Fruit fly (Drosophila melanogaster): ENCODE measurements around the gene Ugt37E1.

The Ugt37E1 gene

DNA sequence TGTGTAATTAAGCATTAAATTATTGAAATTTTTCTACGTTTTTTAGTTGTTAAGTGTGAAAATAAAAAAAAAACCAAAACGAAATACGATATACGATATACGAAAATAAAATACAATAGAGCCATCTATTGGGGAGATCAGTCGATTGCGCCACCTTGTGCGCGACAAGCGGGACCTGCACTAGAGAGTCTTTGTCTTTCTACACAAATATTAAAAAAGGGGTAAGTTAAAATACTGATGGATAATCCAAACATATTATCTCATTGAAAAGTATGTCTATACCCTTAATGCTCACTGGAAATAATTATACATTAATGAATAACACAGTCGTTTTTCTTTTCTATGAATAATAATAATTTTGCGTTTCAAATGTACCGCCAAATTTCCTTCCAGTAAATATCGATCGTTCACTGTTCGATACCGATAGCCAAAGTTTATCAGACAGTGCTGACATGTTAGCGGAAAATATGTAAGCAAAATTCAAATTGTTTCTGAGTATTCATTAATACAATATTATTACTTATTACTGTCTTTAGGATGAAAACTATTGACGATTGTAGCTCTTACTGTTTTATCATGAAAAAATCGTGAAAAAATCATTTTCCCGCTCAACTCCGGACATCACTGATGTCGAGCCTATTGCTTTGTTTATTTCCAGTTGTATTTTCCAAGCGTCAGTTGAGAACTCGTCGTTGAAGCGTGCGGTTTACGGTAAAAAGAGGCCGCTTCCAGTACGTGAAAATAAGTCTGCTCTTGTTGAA lies 19.8 kb downstream of the Ugt37E1 start, which contains the start of gene mdy (continued):
- TF ChIP-seq fd85E (GFP tag; optimal IDR thresholded peaks at IDR 0.05): no peak
- TF ChIP-seq lz (GFP tag; optimal IDR thresholded peaks at IDR 0.05): peak; percentile 69
- peak; percentile 46 for TF ChIP-seq Eip93F (GFP tag; optimal IDR thresholded peaks at IDR 0.05)
- peak; percentile 80 for TF ChIP-seq Eip78C (GFP tag)
- TF ChIP-seq CG11294 (GFP tag; IDR thresholded peaks at IDR 0.05): no peak; the same call in 1 of the 2 replicates
- peak; percentile 89 for TF ChIP-seq svp (GFP tag)
- TF ChIP-seq dac (GFP tag; optimal IDR thresholded peaks at IDR 0.05): no peak
- peak; percentile 52 for TF ChIP-seq Gug (GFP tag; IDR thresholded peaks at IDR 0.05)
- TF ChIP-seq dsx (GFP tag; optimal IDR thresholded peaks at IDR 0.05; ENCODE audit: poor library complexity, severe bottlenecking): peak; percentile 36
- peak; percentile 52 for TF ChIP-seq Ets21C (GFP tag; optimal IDR thresholded peaks at IDR 0.05)
- TF ChIP-seq Hr39 (GFP tag; optimal IDR thresholded peaks at IDR 0.05): peak; percentile 43
- TF ChIP-seq Smox (GFP tag; optimal IDR thresholded peaks at IDR 0.05): peak; percentile 64
- TF ChIP-seq CG6792 (GFP tag; optimal IDR thresholded peaks at IDR 0.05): peak; percentile 40
- TF ChIP-seq CG31627 (GFP tag; optimal IDR thresholded peaks at IDR 0.05): peak; percentile 62
- peak; percentile 57 for TF ChIP-seq CG3919 (GFP tag; optimal IDR thresholded peaks at IDR 0.05)
- TF ChIP-seq esn (GFP tag; optimal IDR thresholded peaks at IDR 0.05): peak; percentile 74
- peak; percentile 44 for TF ChIP-seq Lpt (GFP tag; optimal IDR thresholded peaks at IDR 0.05)
- peak; percentile 74 for TF ChIP-seq Met (GFP tag; optimal IDR thresholded peaks at IDR 0.05)
- peak; percentile 36 for TF ChIP-seq CG11902 (GFP tag; optimal IDR thresholded peaks at IDR 0.05)
- no peak for TF ChIP-seq Hr38 (GFP tag; optimal IDR thresholded peaks at IDR 0.05)
- 0 out of 3 replicates have a peak, but pooled peaks have one; percentile 56 for TF ChIP-seq eg (GFP tag; IDR thresholded peaks at IDR 0.05)
- TF ChIP-seq Eip75B (GFP tag; optimal IDR thresholded peaks at IDR 0.05): peak; percentile 72
- no peak; the same call in 2 of the 3 replicates for TF ChIP-seq CG8119 (GFP tag; IDR thresholded peaks at IDR 0.05)
- no peak for TF ChIP-seq ss (GFP tag; optimal IDR thresholded peaks at IDR 0.05)
- peak; percentile 63 for TF ChIP-seq CG32006 (GFP tag; optimal IDR thresholded peaks at IDR 0.05)
- no peak for TF ChIP-seq CG16779 (tag; optimal IDR thresholded peaks at IDR 0.05)
- no peak for TF ChIP-seq CG7368 (GFP tag; optimal IDR thresholded peaks at IDR 0.05)
- TF ChIP-seq CG8632 (GFP tag; optimal IDR thresholded peaks at IDR 0.05): peak; percentile 32
- TF ChIP-seq cyc (GFP tag; optimal IDR thresholded peaks at IDR 0.05): peak; percentile 55
- TF ChIP-seq spab (GFP tag; optimal IDR thresholded peaks at IDR 0.05): no peak
- no peak for TF ChIP-seq CG6854 (GFP tag; optimal IDR thresholded peaks at IDR 0.05)
- TF ChIP-seq CG6163 (GFP tag; IDR thresholded peaks at IDR 0.05): peak; percentile 70; the same call in 2 of the 3 replicates
- peak; percentile 38 for TF ChIP-seq CG1621 (tag; optimal IDR thresholded peaks at IDR 0.05)
- peak; percentile 90 for TF ChIP-seq Sox14 (GFP tag; optimal IDR thresholded peaks at IDR 0.05)
- TF ChIP-seq Ets96B (tag; optimal IDR thresholded peaks at IDR 0.05): peak; percentile 53
- peak; percentile 49 for TF ChIP-seq CG11762 (GFP tag; optimal IDR thresholded peaks at IDR 0.05; ENCODE audit: insufficient read depth)
- peak; percentile 59 for TF ChIP-seq CG10631 (GFP tag; optimal IDR thresholded peaks at IDR 0.05)
- TF ChIP-seq net (GFP tag; optimal IDR thresholded peaks at IDR 0.05): peak; percentile 40
- peak; percentile 58 for TF ChIP-seq OdsH (GFP tag; optimal IDR thresholded peaks at IDR 0.05)
- peak; percentile 64 for TF ChIP-seq acj6 (GFP tag; optimal IDR thresholded peaks at IDR 0.05)
- TF ChIP-seq Blimp-1 (GFP tag; optimal IDR thresholded peaks at IDR 0.05): no peak

DNA sequence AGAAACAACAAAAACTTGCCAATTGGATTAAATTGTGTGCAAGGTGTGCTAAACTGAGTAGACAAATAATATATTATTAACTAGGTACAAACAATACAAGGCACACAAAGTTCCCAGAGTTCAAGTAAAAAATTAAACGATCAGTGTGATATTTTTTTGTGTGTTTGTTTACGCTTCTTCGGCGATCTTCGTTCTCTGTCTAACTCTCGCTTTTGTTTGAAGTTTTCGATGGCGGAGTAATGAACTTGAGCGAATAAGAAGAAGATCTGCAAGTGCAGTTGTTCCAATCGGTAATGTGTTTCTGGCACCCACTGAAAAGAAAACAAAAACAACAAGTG lies 20.3 kb downstream of the Ugt37E1 start:
- TF ChIP-seq svp (GFP tag): peak; percentile 73
- peak; percentile 25 for TF ChIP-seq fkh (GFP tag; optimal IDR thresholded peaks at IDR 0.05)
- TF ChIP-seq esn (GFP tag; optimal IDR thresholded peaks at IDR 0.05): no peak
- peak; percentile 96 for TF ChIP-seq Blimp-1 (GFP tag; optimal IDR thresholded peaks at IDR 0.05)
- peak; percentile 82 for TF ChIP-seq CG6854 (GFP tag; optimal IDR thresholded peaks at IDR 0.05)

Measured in whole organism, prepupa.